Fruit fly (Drosophila melanogaster): ENCODE results near the gene Osi3.

dm6 chr3R:6248694-6249093 is 33.1 kb downstream of the Osi3 start, which contains the start of gene Osi7:
- TF ChIP-seq CG33017 (tag; optimal IDR thresholded peaks at IDR 0.05) (no peak), toe (GFP tag; optimal IDR thresholded peaks at IDR 0.05) (no peak), ovo (GFP tag; optimal IDR thresholded peaks at IDR 0.05) (no peak), cnc (optimal IDR thresholded peaks at IDR 0.05) (no peak), cic (GFP tag; optimal IDR thresholded peaks at IDR 0.05) (no peak)

Data from whole organism, adult.